Fruit fly (Drosophila melanogaster): Measurements from ENCODE around the gene Obp85a.
A peak's percentile ranks its signal among the peaks of the same experiment; 100 is the strongest.

Obp85a gene

DNA sequence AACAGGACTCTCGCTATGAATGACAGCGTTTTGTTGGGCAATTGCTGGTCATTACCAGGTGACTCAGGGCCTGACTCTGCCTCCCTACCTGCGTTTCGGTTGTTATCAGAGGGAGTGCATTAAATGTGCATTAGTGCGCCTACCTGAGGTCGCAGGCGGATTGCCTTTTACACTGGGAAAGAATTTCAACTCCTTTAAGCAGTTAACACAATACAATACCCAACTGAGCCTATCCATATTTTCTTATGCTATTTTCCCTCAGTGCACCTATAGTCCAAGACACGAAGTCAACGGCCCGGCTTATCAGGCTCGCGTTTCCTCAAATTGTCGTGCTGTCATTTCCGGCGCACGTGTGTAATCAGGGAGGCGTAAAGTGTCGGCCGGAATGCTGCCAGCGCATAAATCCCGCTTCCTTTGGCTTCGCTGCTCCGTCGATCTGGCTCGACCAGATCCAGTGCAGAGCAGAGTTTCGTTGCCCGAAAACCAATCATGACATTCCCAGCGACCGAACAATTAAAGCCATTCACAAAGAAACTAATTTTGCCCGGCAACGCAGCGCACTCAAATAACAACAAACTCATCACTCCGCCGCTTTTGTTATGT, 47.5 kb upstream of the Obp85a start (continued):
- TF ChIP-seq gsb-n (tag; optimal IDR thresholded peaks at IDR 0.05): no peak
- TF ChIP-seq Kr (GFP tag; optimal IDR thresholded peaks at IDR 0.05): peak; percentile 80
- TF ChIP-seq CG12942 (GFP tag; optimal IDR thresholded peaks at IDR 0.05): no peak
- no peak for TF ChIP-seq aop (GFP tag; IDR thresholded peaks at IDR 0.05)
- TF ChIP-seq H15 (GFP tag; IDR thresholded peaks at IDR 0.05): no peak
- TF ChIP-seq phol (tag; optimal IDR thresholded peaks at IDR 0.05): no peak
- no peak for TF ChIP-seq CG11398 (GFP tag; optimal IDR thresholded peaks at IDR 0.05)
- TF ChIP-seq CG15479 (GFP tag; optimal IDR thresholded peaks at IDR 0.05): peak; percentile 95
- TF ChIP-seq CG32767 (GFP tag; IDR thresholded peaks at IDR 0.05): no peak
- no peak for TF ChIP-seq kni (GFP tag; optimal IDR thresholded peaks at IDR 0.05)
- TF ChIP-seq CG30431 (GFP tag; optimal IDR thresholded peaks at IDR 0.05): no peak
- peak; percentile 36 for TF ChIP-seq Neu2 (GFP tag; optimal IDR thresholded peaks at IDR 0.05; ENCODE audit: borderline replicate concordance)
- TF ChIP-seq da (GFP tag; optimal IDR thresholded peaks at IDR 0.05): no peak
- TF ChIP-seq zen (tag; optimal IDR thresholded peaks at IDR 0.05): peak; percentile 100
- TF ChIP-seq CG10462 (GFP tag; optimal IDR thresholded peaks at IDR 0.05): no peak
- peak; percentile 5 for TF ChIP-seq fd102C (GFP tag; optimal IDR thresholded peaks at IDR 0.05)
- TF ChIP-seq CG2129 (GFP tag; IDR thresholded peaks at IDR 0.05; ENCODE audit: partially characterized antibody): no peak
- peak; percentile 29 for TF ChIP-seq cad (GFP tag; optimal IDR thresholded peaks at IDR 0.05)
- TF ChIP-seq Abd-B (GFP tag; optimal IDR thresholded peaks at IDR 0.05): no peak
- no peak for TF ChIP-seq hkb (optimal IDR thresholded peaks at IDR 0.05)
- no peak for TF ChIP-seq hkb (GFP tag; IDR thresholded peaks at IDR 0.05)
- no peak for TF ChIP-seq CG6272 (GFP tag; IDR thresholded peaks at IDR 0.05)

DNA sequence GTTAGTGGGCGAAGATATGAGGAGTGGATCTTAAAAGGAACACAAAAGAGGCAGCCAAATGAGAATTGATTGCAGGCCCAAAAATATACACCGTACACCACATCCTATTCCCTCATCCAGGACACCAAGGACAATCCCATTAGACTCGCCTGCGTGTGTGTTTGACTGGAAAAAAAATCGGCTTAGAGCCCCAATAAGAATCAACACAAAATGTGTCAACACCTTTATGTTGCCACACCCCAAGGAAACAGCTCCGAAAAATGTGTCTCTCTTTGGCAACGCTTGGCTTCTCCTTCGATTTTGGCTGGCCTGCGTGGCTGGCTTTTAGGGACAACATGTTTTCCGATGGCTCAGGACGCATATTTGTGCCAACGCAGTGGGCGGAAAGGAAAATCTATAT, 43.5 kb upstream of the Obp85a start:
- TF ChIP-seq CG32772 (GFP tag; IDR thresholded peaks at IDR 0.05): no peak
- no peak for TF ChIP-seq gsb (GFP tag; IDR thresholded peaks at IDR 0.05)
- TF ChIP-seq CG17361 (GFP tag; IDR thresholded peaks at IDR 0.05): no peak
- TF ChIP-seq Kr (GFP tag; optimal IDR thresholded peaks at IDR 0.05): no peak
- peak in 1 of 2 experiments; percentile 91 for TF ChIP-seq insv (GFP tag; optimal IDR thresholded peaks at IDR 0.05)
- no peak for TF ChIP-seq Dbx (GFP tag; IDR thresholded peaks at IDR 0.05)
- TF ChIP-seq Nf-YB (GFP tag; optimal IDR thresholded peaks at IDR 0.05): no peak
- peak; percentile 54 for TF ChIP-seq Elba2 (GFP tag; optimal IDR thresholded peaks at IDR 0.05)

DNA sequence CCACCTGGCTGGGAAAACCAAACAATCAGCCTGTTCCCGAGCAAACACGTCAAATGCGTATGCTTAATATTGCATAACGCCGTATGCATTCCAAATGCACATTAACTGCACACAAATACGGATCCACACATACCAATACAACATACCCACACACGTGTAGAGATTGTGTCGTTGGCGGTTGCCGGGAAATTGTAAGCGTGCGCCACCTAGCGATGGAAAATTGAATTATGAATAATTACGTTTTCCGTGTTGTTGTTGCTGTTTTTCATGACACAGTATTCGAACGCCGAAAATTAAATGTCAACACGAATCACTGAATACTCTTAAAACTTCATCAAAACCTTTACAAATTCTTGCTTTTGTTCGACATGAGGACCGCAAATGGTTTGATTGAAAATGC, 36.1 kb upstream of the Obp85a start:
- TF ChIP-seq zf30C (GFP tag; optimal IDR thresholded peaks at IDR 0.05) (no peak), CTCF (GFP tag; optimal IDR thresholded peaks at IDR 0.05) (peak; percentile 76), CG14667 (GFP tag; IDR thresholded peaks at IDR 0.05) (0 out of 2 replicates have a peak, but pooled peaks have one; percentile 13)

DNA sequence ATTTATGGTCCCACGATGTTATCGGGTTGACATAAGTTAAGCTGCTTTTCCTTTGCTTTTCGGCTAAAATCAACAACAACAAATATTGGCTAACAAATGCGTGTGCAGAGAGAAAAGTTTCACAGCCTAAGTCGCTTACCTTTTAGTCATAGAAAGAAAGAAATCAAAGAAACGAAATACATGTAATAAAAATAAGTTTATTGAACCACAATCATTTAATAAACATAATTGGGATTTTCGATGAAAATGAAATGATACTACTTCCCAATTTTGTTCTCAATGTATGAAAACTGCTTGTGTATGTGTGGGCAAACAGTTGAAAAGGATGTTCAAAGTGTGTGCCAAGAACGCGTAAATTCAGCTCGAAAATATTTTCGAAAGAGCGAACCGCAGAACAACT, 32.9 kb upstream of the Obp85a start:
- TF ChIP-seq CG15514 (GFP tag; optimal IDR thresholded peaks at IDR 0.05) (peak; percentile 18), CG7963 (GFP tag; IDR thresholded peaks at IDR 0.05; ENCODE audit: partially characterized antibody) (no peak), CG3281 (GFP tag; optimal IDR thresholded peaks at IDR 0.05) (peak; percentile 19), lmd (GFP tag; IDR thresholded peaks at IDR 0.05) (0 out of 2 replicates have a peak, but pooled peaks have one; percentile 3), CG2712 (tag; optimal IDR thresholded peaks at IDR 0.05) (no peak), Dip2 (GFP tag; IDR thresholded peaks at IDR 0.05) (no peak), CG6854 (GFP tag; optimal IDR thresholded peaks at IDR 0.05) (no peak), pan (optimal IDR thresholded peaks at IDR 0.05) (no peak), pan (GFP tag; optimal IDR thresholded peaks at IDR 0.05 in 1 of 2, IDR thresholded peaks at IDR 0.05 in 1 of 2) (peak in 1 of 2 experiments; percentile 20), sim (GFP tag; IDR thresholded peaks at IDR 0.05) (no peak), CG18599 (GFP tag; optimal IDR thresholded peaks at IDR 0.05) (peak; percentile 55), CG18011 (GFP tag; optimal IDR thresholded peaks at IDR 0.05) (no peak), CG10274 (GFP tag; optimal IDR thresholded peaks at IDR 0.05) (no peak), CG30403 (GFP tag; optimal IDR thresholded peaks at IDR 0.05) (peak; percentile 9), dm (GFP tag; optimal IDR thresholded peaks at IDR 0.05) (no peak), Stat92E (GFP tag; optimal IDR thresholded peaks at IDR 0.05) (no peak), Mes4 (GFP tag; optimal IDR thresholded peaks at IDR 0.05) (no peak)

All from whole organism, embryonic.